Fruit fly (Drosophila melanogaster) whole organism, embryonic: ENCODE results near the gene east.

Source experiments
- ATbp ChIP-seq: fragments of 200-800 bp; sonication (Bioruptor generic); optimal IDR thresholded peaks from 2 replicates; lab custom pipeline; 2017; ENCODE audit warnings: missing biosample characterization, mild to moderate bottlenecking, missing genetic modification characterization, missing genetic modification reagents
- BtbVII ChIP-seq: fragments of 200-800 bp; sonication (Bioruptor generic); optimal IDR thresholded peaks from 3 replicates; lab custom pipeline; 2017; ENCODE audit warnings: missing biosample characterization, mild to moderate bottlenecking, missing genetic modification characterization
- CG10654 ChIP-seq: fragments of 200-800 bp; sonication (Bioruptor generic); optimal IDR thresholded peaks from 2 replicates; lab custom pipeline; 2016; ENCODE audit warnings: missing biosample characterization, missing genetic modification characterization
- CG11247 ChIP-seq: fragments of 200-800 bp; sonication (Bioruptor generic); IDR thresholded peaks from 2 replicates; pipeline ENCODE4 v1.3.6; 2022; ENCODE audit warnings: missing biosample characterization, missing genetic modification characterization
- CG11398 ChIP-seq: fragments of 200-800 bp; sonication (Bioruptor generic); optimal IDR thresholded peaks from 2 replicates; lab custom pipeline; 2016; ENCODE audit warnings: missing biosample characterization, missing genetic modification characterization
- CG11560 ChIP-seq: fragments of 200-800 bp; sonication (Bioruptor generic); IDR thresholded peaks from 3 replicates; pipeline ENCODE4 v1.3.6; 2022; ENCODE audit warnings: missing biosample characterization, missing genetic modification characterization
- CG13287 ChIP-seq: fragments of 200-800 bp; sonication (Bioruptor generic); IDR thresholded peaks from 2 replicates; pipeline ENCODE4 v1.3.6; 2022; ENCODE audit warnings: missing biosample characterization, missing genetic modification characterization; ENCODE audit not compliant: partially characterized antibody
- CG1603 ChIP-seq: fragments of 200-800 bp; sonication (Bioruptor generic); optimal IDR thresholded peaks from 2 replicates; lab custom pipeline; 2019; ENCODE audit warnings: missing biosample characterization, mild to moderate bottlenecking, missing genetic modification characterization, moderate library complexity
- CG17186 ChIP-seq: fragments of 200-800 bp; sonication (Bioruptor generic); optimal IDR thresholded peaks from 3 replicates; lab custom pipeline; 2017; ENCODE audit warnings: missing biosample characterization, missing genetic modification reagents, missing genetic modification characterization
- CG17568 ChIP-seq: fragments of 200-800 bp; sonication (Bioruptor generic); optimal IDR thresholded peaks from 2 replicates; lab custom pipeline; 2018; ENCODE audit warnings: missing biosample characterization, mild to moderate bottlenecking, missing genetic modification characterization, moderate library complexity
- CG30020 ChIP-seq: fragments of 200-800 bp; optimal IDR thresholded peaks from 2 replicates; lab custom pipeline; 2019; ENCODE audit warnings: missing biosample characterization, mild to moderate bottlenecking, missing genetic modification characterization, moderate library complexity
- CG30431 ChIP-seq: fragments of 200-800 bp; sonication (Bioruptor generic); optimal IDR thresholded peaks from 2 replicates; lab custom pipeline; 2017; ENCODE audit warnings: missing biosample characterization, missing genetic modification characterization
- CG3065 ChIP-seq: fragments of 200-800 bp; sonication (Bioruptor generic); optimal IDR thresholded peaks from 2 replicates; lab custom pipeline; 2016; ENCODE audit warnings: missing biosample characterization, missing genetic modification characterization
- CG3838 ChIP-seq: fragments of 200-800 bp; sonication (Bioruptor generic); optimal IDR thresholded peaks from 3 replicates; lab custom pipeline; 2016; ENCODE audit warnings: missing biosample characterization, missing genetic modification characterization
- CG4424 ChIP-seq: fragments of 200-800 bp; sonication (Bioruptor generic); optimal IDR thresholded peaks from 3 replicates; lab custom pipeline; 2016; ENCODE audit warnings: missing biosample characterization, missing genetic modification characterization
- CG6175 ChIP-seq: fragments of 200-800 bp; sonication (Bioruptor generic); IDR thresholded peaks from 3 replicates; pipeline ENCODE4 v1.3.6; 2022; ENCODE audit warnings: missing biosample characterization, missing genetic modification characterization
- CG6654 ChIP-seq: fragments of 200-800 bp; sonication (Bioruptor generic); optimal IDR thresholded peaks from 2 replicates; lab custom pipeline; 2017; ENCODE audit warnings: missing biosample characterization, mild to moderate bottlenecking, missing genetic modification characterization
- CG6683 ChIP-seq: fragments of 200-800 bp; sonication (Bioruptor generic); optimal IDR thresholded peaks from 2 replicates; lab custom pipeline; 2017; ENCODE audit warnings: missing biosample characterization, mild to moderate bottlenecking, missing genetic modification characterization, missing genetic modification reagents
- CG6854 ChIP-seq: fragments of 200-800 bp; sonication (Bioruptor generic); optimal IDR thresholded peaks from 3 replicates; lab custom pipeline; 2017; ENCODE audit warnings: missing biosample characterization, mild to moderate bottlenecking, missing genetic modification characterization
- CG7357 ChIP-seq: fragments of 200-800 bp; sonication (Bioruptor generic); IDR thresholded peaks from 3 replicates; pipeline ENCODE4 v1.3.6; 2022; ENCODE audit warnings: missing biosample characterization, missing genetic modification characterization
- CG7786 ChIP-seq: fragments of 200-800 bp; sonication (Bioruptor generic); optimal IDR thresholded peaks from 2 replicates; lab custom pipeline; 2016; ENCODE audit warnings: missing biosample characterization, missing genetic modification characterization
- CG7987 ChIP-seq: fragments of 200-800 bp; sonication (Bioruptor generic); optimal IDR thresholded peaks from 2 replicates; lab custom pipeline; 2018; ENCODE audit warnings: missing biosample characterization, mild to moderate bottlenecking, missing genetic modification characterization, moderate library complexity
- CG8388 ChIP-seq: fragments of 200-800 bp; sonication (Bioruptor generic); optimal IDR thresholded peaks from 2 replicates; lab custom pipeline; 2019; ENCODE audit warnings: missing biosample characterization, mild to moderate bottlenecking, missing genetic modification characterization, moderate library complexity
- CG8924 ChIP-seq: fragments of 200-800 bp; optimal IDR thresholded peaks from 3 replicates; lab custom pipeline; 2019; ENCODE audit warnings: missing biosample characterization, mild to moderate bottlenecking, missing genetic modification characterization, moderate library complexity
- Dfd ChIP-seq, 2 experiments: fragments of >200 bp; optimal IDR thresholded peaks; 2 replicates each; lab custom pipeline; 2017; ENCODE audit warnings: missing biosample characterization in 2 of 2, missing genetic modification characterization in 2 of 2
- Ets97D ChIP-seq: fragments of 200-800 bp; sonication (Bioruptor generic); optimal IDR thresholded peaks from 3 replicates; lab custom pipeline; 2016; ENCODE audit warnings: missing biosample characterization, missing genetic modification characterization
- HLHmδ ChIP-seq: fragments of 200-800 bp; sonication (Bioruptor generic); optimal IDR thresholded peaks from 2 replicates; lab custom pipeline; 2018; ENCODE audit warnings: missing biosample characterization, mild to moderate bottlenecking, missing genetic modification characterization, moderate library complexity
- Hand ChIP-seq: fragments of 200-800 bp; sonication (Bioruptor generic); optimal IDR thresholded peaks from 2 replicates; lab custom pipeline; 2017; ENCODE audit warnings: mild to moderate bottlenecking, missing biosample characterization, missing genetic modification reagents, missing genetic modification characterization
- Lhr ChIP-seq: fragments of 200-800 bp; sonication (Bioruptor generic); optimal IDR thresholded peaks from 3 replicates; lab custom pipeline; 2017; ENCODE audit warnings: mild to moderate bottlenecking, missing biosample characterization, missing genetic modification reagents, missing genetic modification characterization
- Usf ChIP-seq: fragments of 200-800 bp; sonication (Bioruptor generic); optimal IDR thresholded peaks from 2 replicates; lab custom pipeline; 2017; ENCODE audit warnings: missing genotype, missing biosample characterization, missing genetic modification characterization
- YL-1 ChIP-seq: fragments of 200-800 bp; sonication (Bioruptor generic); optimal IDR thresholded peaks from 3 replicates; lab custom pipeline; 2017; ENCODE audit warnings: missing biosample characterization, mild to moderate bottlenecking, missing genetic modification characterization
- al ChIP-seq: fragments of 200-800 bp; sonication (Bioruptor generic); IDR thresholded peaks from 2 replicates; pipeline ENCODE4 v1.3.6; 2022; ENCODE audit warnings: missing biosample characterization, missing genetic modification characterization
- ara ChIP-seq: fragments of 200-800 bp; sonication (Bioruptor generic); IDR thresholded peaks from 2 replicates; pipeline ENCODE4 v1.3.6; 2022; ENCODE audit warnings: missing biosample characterization, missing genetic modification characterization
- bigmax ChIP-seq: fragments of 200-800 bp; sonication (Bioruptor generic); optimal IDR thresholded peaks from 2 replicates; lab custom pipeline; 2018; ENCODE audit warnings: missing biosample characterization, mild to moderate bottlenecking, missing genetic modification characterization
- cad ChIP-seq: fragments of >200 bp; optimal IDR thresholded peaks from 2 replicates; lab custom pipeline; 2017; ENCODE audit warnings: missing biosample characterization, missing genetic modification characterization
- chinmo ChIP-seq: fragments of 200-800 bp; sonication (Bioruptor generic); IDR thresholded peaks from 4 replicates; pipeline ENCODE4 v1.3.6; 2022; ENCODE audit warnings: missing biosample characterization, missing genetic modification characterization; ENCODE audit not compliant: partially characterized antibody
- crol ChIP-seq: fragments of 200-800 bp; sonication (Bioruptor generic); IDR thresholded peaks from 2 replicates; pipeline ENCODE4 v1.3.6; 2022; ENCODE audit warnings: missing biosample characterization, missing genetic modification characterization
- ewg ChIP-seq: fragments of 200-800 bp; sonication (Bioruptor generic); optimal IDR thresholded peaks from 3 replicates; lab custom pipeline; 2017; ENCODE audit warnings: mild to moderate bottlenecking, missing biosample characterization, missing genetic modification reagents, missing genetic modification characterization
- gcm ChIP-seq: fragments of 200-800 bp; sonication (Bioruptor generic); optimal IDR thresholded peaks from 2 replicates; lab custom pipeline; 2019; ENCODE audit warnings: missing biosample characterization, mild to moderate bottlenecking, missing genetic modification characterization, moderate library complexity
- lbe ChIP-seq: fragments of 200-800 bp; sonication (Bioruptor generic); optimal IDR thresholded peaks from 2 replicates; lab custom pipeline; 2016; ENCODE audit warnings: missing biosample characterization, mild to moderate bottlenecking, missing genetic modification characterization
- maf-S ChIP-seq: fragments of 200-800 bp; sonication (Bioruptor generic); optimal IDR thresholded peaks from 2 replicates; lab custom pipeline; 2016; ENCODE audit warnings: missing biosample characterization, missing genetic modification characterization
- mam ChIP-seq: fragments of 200-800 bp; sonication (Bioruptor generic); optimal IDR thresholded peaks from 3 replicates; lab custom pipeline; 2016; ENCODE audit warnings: missing biosample characterization, missing genetic modification characterization
- org-1 ChIP-seq: fragments of 200-800 bp; sonication (Bioruptor generic); optimal IDR thresholded peaks from 2 replicates; lab custom pipeline; 2017; ENCODE audit warnings: missing biosample characterization, missing genetic modification characterization
- salm ChIP-seq: fragments of 200-800 bp; sonication (Bioruptor generic); optimal IDR thresholded peaks from 2 replicates; lab custom pipeline; 2018; ENCODE audit warnings: missing biosample characterization, mild to moderate bottlenecking, missing genetic modification characterization
- sqz ChIP-seq: fragments of 200-800 bp; sonication (Bioruptor generic); optimal IDR thresholded peaks from 3 replicates; lab custom pipeline; 2018; ENCODE audit warnings: missing biosample characterization, mild to moderate bottlenecking, missing genetic modification characterization
- stwl ChIP-seq: fragments of 200-800 bp; sonication (Bioruptor generic); optimal IDR thresholded peaks from 3 replicates; lab custom pipeline; 2018; ENCODE audit warnings: missing biosample characterization, mild to moderate bottlenecking, missing genetic modification characterization, moderate library complexity
- usp ChIP-seq: fragments of >200 bp; optimal IDR thresholded peaks from 2 replicates; lab custom pipeline; 2017; ENCODE audit warnings: missing biosample characterization, missing genetic modification characterization

The east gene

DNA sequence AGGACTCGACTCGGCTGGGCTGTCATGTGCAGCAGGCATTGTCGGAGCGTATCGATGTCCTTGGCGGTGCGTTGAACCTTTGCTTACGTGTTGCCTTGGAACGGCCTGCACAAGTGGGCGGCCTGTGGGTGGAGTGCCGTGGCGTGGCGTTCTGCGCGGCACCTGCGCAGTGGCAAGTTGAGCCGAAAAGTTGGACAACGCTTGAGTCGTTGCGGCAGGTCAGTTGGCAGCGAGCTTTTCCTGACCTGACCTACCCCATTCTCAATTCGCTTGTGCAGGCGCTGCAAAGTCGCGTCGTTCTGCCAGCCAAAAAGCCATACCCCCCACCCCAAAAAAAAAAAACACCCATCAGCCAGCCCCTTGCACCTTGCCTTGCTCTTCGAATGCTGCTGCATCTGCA, 28.9 kb upstream of the east start:
- TF ChIP-seq crol (GFP tag; lab: Robert Waterston, UW) = 0 out of 2 replicates have a peak, but pooled peaks have one; percentile 13
- no peak for TF ChIP-seq ara (GFP tag; lab: Robert Waterston, UW)
- TF ChIP-seq CG7786 (GFP tag; lab: Kevin White, UChicago) = no peak
- TF ChIP-seq CG8924 (tag; lab: Kevin White, UChicago) = no peak
- TF ChIP-seq CG6175 (GFP tag; lab: Robert Waterston, UW) = no peak
- TF ChIP-seq ewg (GFP tag; lab: Kevin White, UChicago) = peak; percentile 92
- TF ChIP-seq chinmo (GFP tag; lab: Robert Waterston, UW) = 0 out of 4 replicates have a peak, but pooled peaks have one; percentile 18
- no peak for TF ChIP-seq CG30431 (GFP tag; lab: Kevin White, UChicago)
- TF ChIP-seq CG11398 (GFP tag; lab: Kevin White, UChicago) = no peak

DNA sequence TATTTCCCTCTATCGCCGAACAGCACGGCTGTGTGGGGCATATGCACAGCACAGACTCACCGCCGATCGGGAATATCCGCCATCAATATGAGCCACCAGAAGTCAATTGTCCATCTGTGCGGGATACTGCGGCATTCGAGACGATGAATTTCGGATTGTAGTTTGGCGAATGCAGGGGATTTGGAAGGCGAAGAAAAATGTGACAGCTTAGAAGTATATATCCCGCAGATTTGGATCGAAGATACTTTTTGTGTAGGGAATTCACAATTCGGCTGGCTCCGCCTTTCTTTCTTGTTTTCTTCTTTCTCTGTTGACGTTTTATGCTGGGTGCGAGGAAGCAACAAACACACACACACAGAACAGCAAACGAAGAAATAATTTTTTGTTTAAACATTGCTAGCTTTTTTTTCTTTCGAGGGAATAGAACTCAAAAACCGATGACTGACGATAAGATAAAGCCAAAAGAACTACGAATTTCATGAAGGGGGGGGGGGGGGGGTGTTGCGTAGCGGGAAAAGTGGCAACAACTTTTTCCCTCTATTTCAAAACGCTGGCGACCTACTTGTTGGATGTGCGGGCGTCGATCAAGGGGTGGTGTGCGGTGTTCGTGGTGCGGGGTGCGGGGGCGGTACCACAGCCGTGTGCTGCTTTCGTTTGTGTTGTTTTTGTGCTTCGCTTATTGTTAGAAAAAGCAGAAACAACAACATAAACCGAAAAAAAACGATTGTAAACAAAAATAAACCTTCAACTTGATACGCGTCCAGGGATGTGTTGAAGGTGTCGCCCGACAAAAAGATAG, 26.3 kb upstream of the east start:
- TF ChIP-seq usp (GFP tag; lab: Kevin White, UChicago) (no peak), CG3065 (GFP tag; lab: Kevin White, UChicago) (no peak), Hand (GFP tag; lab: Kevin White, UChicago) (no peak), Usf (peak; percentile 76), CG1603 (tag; lab: Kevin White, UChicago) (peak; percentile 93), CG6854 (GFP tag; lab: Kevin White, UChicago) (peak; percentile 11), bigmax (GFP tag; lab: Kevin White, UChicago) (no peak), BtbVII (peak; percentile 5), CG7357 (GFP tag; lab: Robert Waterston, UW) (peak; percentile 49; the same call in 1 of the 3 replicates), gcm (GFP tag; lab: Kevin White, UChicago) (peak; percentile 80), CG30020 (tag; lab: Kevin White, UChicago) (no peak), CG11247 (peak; percentile 59), lbe (GFP tag; lab: Kevin White, UChicago) (no peak), org-1 (GFP tag; lab: Kevin White, UChicago) (peak; percentile 75), cad (no peak), al (peak; percentile 68; the same call in 1 of the 2 replicates), salm (tag; lab: Kevin White, UChicago) (peak; percentile 50), CG17568 (GFP tag; lab: Kevin White, UChicago) (peak; percentile 32), mam (GFP tag; lab: Kevin White, UChicago) (peak; percentile 38), CG8388 (peak; percentile 80), ATbp (GFP tag; lab: Kevin White, UChicago) (peak; percentile 81), CG4424 (GFP tag; lab: Kevin White, UChicago) (peak; percentile 39), Lhr (GFP tag; lab: Kevin White, UChicago) (peak; percentile 58), CG3838 (GFP tag; lab: Kevin White, UChicago) (peak; percentile 44), CG17186 (peak; percentile 36), YL-1 (GFP tag; lab: Kevin White, UChicago) (no peak), CG7987 (GFP tag; lab: Kevin White, UChicago) (no peak), CG13287 (GFP tag; lab: Robert Waterston, UW) (no peak), CG6654 (GFP tag; lab: Kevin White, UChicago) (peak; percentile 59), HLHmδ (GFP tag; lab: Kevin White, UChicago) (no peak), Dfd (GFP tag; optimal IDR thresholded peaks at IDR 0.05; lab: Kevin White, UChicago) (no peak), CG11560 (tag; lab: Robert Waterston, UW) (0 out of 3 replicates have a peak, but pooled peaks have one; percentile 48), CG6683 (GFP tag; lab: Kevin White, UChicago) (no peak), CG10654 (peak; percentile 35), sqz (GFP tag; lab: Kevin White, UChicago) (peak; percentile 82), crol (GFP tag; lab: Robert Waterston, UW) (peak; percentile 95), maf-S (GFP tag; lab: Kevin White, UChicago) (peak; percentile 39), Ets97D (peak; percentile 30), stwl (tag; lab: Kevin White, UChicago) (no peak)
